Worm (Caenorhabditis elegans): ENCODE data around the gene fbxb-75.

The fbxb-75 gene

DNA sequence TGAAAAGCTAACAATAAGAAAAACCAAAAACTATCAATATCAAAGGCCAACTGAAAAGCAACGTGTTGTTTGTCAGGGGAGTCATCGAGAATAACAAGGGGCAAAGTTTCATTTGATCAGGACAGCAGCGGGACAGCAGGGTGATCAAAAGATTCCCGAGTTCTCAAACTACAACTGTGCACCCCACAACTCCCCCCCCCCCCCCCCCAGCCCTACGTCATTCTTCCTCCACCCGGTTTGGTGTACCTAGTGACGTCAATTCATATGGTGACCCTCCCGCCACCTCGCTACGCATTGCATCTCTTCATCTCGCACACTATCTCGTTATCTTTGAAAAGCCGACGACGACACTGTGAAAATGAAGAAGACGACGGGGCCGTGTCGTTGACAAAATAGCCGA, 32.8 kb upstream of the fbxb-75 start:
- TF ChIP-seq ztf-1 (GFP tag; conservative IDR thresholded peaks at IDR 0.05) (0 out of 2 replicates have a peak, but pooled peaks have one; percentile 34), nhr-129 (tag; optimal IDR thresholded peaks at IDR 0.05) (peak; percentile 12), F13H6.1 (tag; optimal IDR thresholded peaks at IDR 0.05) (no peak)

DNA sequence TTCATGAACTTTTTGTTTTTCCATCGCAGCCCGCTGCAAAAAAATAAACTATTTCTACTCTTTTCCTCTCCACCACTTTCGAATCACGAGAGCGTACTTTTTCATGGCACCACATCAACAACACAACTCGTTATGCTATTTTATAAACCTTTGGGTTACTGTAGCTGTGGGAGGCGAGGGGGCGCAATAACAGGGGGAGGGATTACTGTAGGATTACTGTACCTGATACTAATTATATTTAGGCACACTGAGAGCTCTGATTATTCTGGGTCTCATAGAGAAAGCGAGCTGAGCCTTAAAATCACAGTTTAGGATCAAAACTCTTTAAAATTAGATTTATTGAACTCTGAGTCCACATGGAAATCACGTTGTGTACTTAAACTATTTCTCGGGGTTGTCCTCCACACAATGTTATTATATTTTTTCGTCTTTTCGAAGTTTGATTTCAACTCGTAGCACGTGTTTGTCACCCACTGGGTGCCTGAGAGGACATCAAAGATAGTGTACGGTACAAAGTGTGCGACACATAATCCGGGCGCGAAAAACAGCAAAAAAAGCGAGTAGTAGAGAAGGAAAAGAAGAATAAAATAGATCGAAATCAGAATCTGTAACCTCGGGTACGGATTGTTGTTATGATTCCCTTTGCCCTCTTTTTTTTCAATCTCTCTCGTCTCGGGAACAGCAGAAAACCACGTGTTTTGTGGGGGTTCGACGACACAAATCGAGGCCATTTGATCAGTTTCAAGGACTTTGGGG, 31.6 kb upstream of the fbxb-75 start:
- no peak for TF ChIP-seq nhr-10 (tag; optimal IDR thresholded peaks at IDR 0.05)
- peak in 1 of 2 experiments; percentile 17 for TF ChIP-seq lsy-2 (tag; optimal IDR thresholded peaks at IDR 0.05)
- TF ChIP-seq nhr-237 (tag; optimal IDR thresholded peaks at IDR 0.05) = no peak
- TF ChIP-seq lin-13 (GFP tag; optimal IDR thresholded peaks at IDR 0.05) = no peak
- no peak for TF ChIP-seq unc-62 (GFP tag; optimal IDR thresholded peaks at IDR 0.05)
- TF ChIP-seq zag-1 (tag; optimal IDR thresholded peaks at IDR 0.05) = no peak
- no peak for TF ChIP-seq snpc-4 (tag; optimal IDR thresholded peaks at IDR 0.05)
- no peak for TF ChIP-seq mab-5 (tag; optimal IDR thresholded peaks at IDR 0.05)
- peak; percentile 2 for TF ChIP-seq egl-27 (tag; optimal IDR thresholded peaks at IDR 0.05)
- TF ChIP-seq crh-2 (tag; optimal IDR thresholded peaks at IDR 0.05) = peak; percentile 46
- TF ChIP-seq Y55F3AM.14 (GFP tag; optimal IDR thresholded peaks at IDR 0.05) = no peak
- no peak for TF ChIP-seq nhr-12 (tag; optimal IDR thresholded peaks at IDR 0.05)
- no peak for TF ChIP-seq peb-1 (tag; optimal IDR thresholded peaks at IDR 0.05)
- no peak for TF ChIP-seq ceh-82 (tag; optimal IDR thresholded peaks at IDR 0.05)
- no peak for TF ChIP-seq ZK546.5 (tag; optimal IDR thresholded peaks at IDR 0.05)
- TF ChIP-seq gmeb-1 (tag; optimal IDR thresholded peaks at IDR 0.05) = peak; percentile 64
- TF ChIP-seq mbf-1 (tag; optimal IDR thresholded peaks at IDR 0.05) = no peak
- TF ChIP-seq nhr-6 (tag; optimal IDR thresholded peaks at IDR 0.05) = peak; percentile 38
- TF ChIP-seq ztf-1 (GFP tag; conservative IDR thresholded peaks at IDR 0.05) = no peak
- TF ChIP-seq sma-3 (GFP tag; optimal IDR thresholded peaks at IDR 0.05) = peak; percentile 55
- TF ChIP-seq alr-1 (tag; optimal IDR thresholded peaks at IDR 0.05) = no peak
- TF ChIP-seq elt-1 (tag; optimal IDR thresholded peaks at IDR 0.05) = no peak
- no peak for TF ChIP-seq C34F6.9 (tag; optimal IDR thresholded peaks at IDR 0.05)
- TF ChIP-seq F13H6.1 (tag; optimal IDR thresholded peaks at IDR 0.05) = peak; percentile 43
- no peak for TF ChIP-seq unc-39 (tag; optimal IDR thresholded peaks at IDR 0.05)
- TF ChIP-seq fos-1 (tag; optimal IDR thresholded peaks at IDR 0.05) = no peak
- TF ChIP-seq ceh-16 (tag; optimal IDR thresholded peaks at IDR 0.05) = no peak
- no peak for TF ChIP-seq lin-11 (tag; optimal IDR thresholded peaks at IDR 0.05)
- TF ChIP-seq dmd-4 (tag; optimal IDR thresholded peaks at IDR 0.05) = no peak
- no peak for TF ChIP-seq ama-1 (optimal IDR thresholded peaks at IDR 0.05)
- peak; percentile 69 for TF ChIP-seq nhr-21 (tag; optimal IDR thresholded peaks at IDR 0.05)
- no peak for TF ChIP-seq elt-3 (tag; optimal IDR thresholded peaks at IDR 0.05)
- TF ChIP-seq mdl-1 (tag; optimal IDR thresholded peaks at IDR 0.05) = peak; percentile 52
- TF ChIP-seq R02D3.7 (tag; optimal IDR thresholded peaks at IDR 0.05) = no peak
- peak; percentile 69 for TF ChIP-seq nhr-129 (tag; optimal IDR thresholded peaks at IDR 0.05)
- TF ChIP-seq sem-4 (tag; optimal IDR thresholded peaks at IDR 0.05) = no peak
- no peak for TF ChIP-seq aly-2 (tag; optimal IDR thresholded peaks at IDR 0.05)
- TF ChIP-seq unc-55 (GFP tag; optimal IDR thresholded peaks at IDR 0.05) = no peak
- TF ChIP-seq sma-9 (GFP tag; optimal IDR thresholded peaks at IDR 0.05) = peak; percentile 81
- TF ChIP-seq sma-9 (tag; optimal IDR thresholded peaks at IDR 0.05) = no peak
- TF ChIP-seq nhr-23 (tag; optimal IDR thresholded peaks at IDR 0.05) = no peak
- TF ChIP-seq nhr-77 (tag; optimal IDR thresholded peaks at IDR 0.05) = no peak
- TF ChIP-seq nhr-25 (tag; optimal IDR thresholded peaks at IDR 0.05) = peak; percentile 81
- TF ChIP-seq blmp-1 (tag; optimal IDR thresholded peaks at IDR 0.05; ENCODE audit: insufficient read depth) = peak; percentile 60
- TF ChIP-seq ztf-11 (tag; optimal IDR thresholded peaks at IDR 0.05) = no peak
- no peak for TF ChIP-seq skn-1 (tag; optimal IDR thresholded peaks at IDR 0.05)
- TF ChIP-seq lin-39 (tag; optimal IDR thresholded peaks at IDR 0.05) = no peak
- peak; percentile 10 for TF ChIP-seq ztf-4 (tag; optimal IDR thresholded peaks at IDR 0.05)
- no peak for TF ChIP-seq nhr-11 (tag; optimal IDR thresholded peaks at IDR 0.05)

Data from whole organism, L2 larva.